Worm (Caenorhabditis elegans) whole organism, L4 larva: ENCODE results near the gene Y67D2.2.

ENCODE experiments used
- D1046.2 ChIP-seq: fragments of 200-800 bp; sonication (Bioruptor generic); IDR thresholded peaks from 2 replicates; pipeline ENCODE4 v1.3.6; 2022; ENCODE audit warnings: missing genetic modification characterization, missing compliant biosample characterization
- F26F4.8 ChIP-seq: fragments of 200-800 bp; sonication (Bioruptor generic); conservative IDR thresholded peaks from 2 replicates; pipeline ENCODE4 v1.3.6; 2022; ENCODE audit warnings: missing genetic modification characterization, missing compliant biosample characterization
- F44E2.7 ChIP-seq: fragments of 200-800 bp; sonication (Bioruptor generic); IDR thresholded peaks from 2 replicates; pipeline ENCODE4 v2.1.2; 2022; ENCODE audit warnings: missing genetic modification characterization, missing compliant biosample characterization
- T20F7.1 ChIP-seq: fragments of 200-800 bp; sonication (Bioruptor generic); optimal IDR thresholded peaks from 2 replicates; lab custom pipeline; 2018; ENCODE audit warnings: mild to moderate bottlenecking, missing genetic modification characterization, missing compliant biosample characterization
- Y105C5A.15 ChIP-seq: fragments of 200-800 bp; sonication (Bioruptor generic); IDR thresholded peaks from 2 replicates; pipeline ENCODE4 v1.3.6; 2022; ENCODE audit warnings: missing genetic modification characterization, missing compliant biosample characterization
- Y48G9A.11 ChIP-seq: fragments of 200-800 bp; sonication (Bioruptor generic); IDR thresholded peaks from 2 replicates; pipeline ENCODE4 v1.3.6; 2022; ENCODE audit warnings: missing genetic modification reagents, missing genetic modification characterization, missing compliant biosample characterization
- Y5F2A.4 ChIP-seq: fragments of 200-800 bp; sonication (Bioruptor generic); optimal IDR thresholded peaks from 2 replicates; lab custom pipeline; 2018; ENCODE audit warnings: mild to moderate bottlenecking, missing genetic modification characterization, missing compliant biosample characterization
- arid-1 ChIP-seq: fragments of 200-800 bp; sonication (Bioruptor generic); conservative IDR thresholded peaks from 2 replicates; pipeline ENCODE4 v1.3.6; 2022; ENCODE audit warnings: missing genetic modification reagents, missing genetic modification characterization, missing compliant biosample characterization
- ceh-62 ChIP-seq: sonication (generic microtip); optimal IDR thresholded peaks from 2 replicates; lab custom pipeline; 2017; ENCODE audit warnings: missing biosample characterization, missing genetic modification characterization
- ceh-82 ChIP-seq: sonication (generic microtip); optimal IDR thresholded peaks from 2 replicates; lab custom pipeline; 2017; ENCODE audit warnings: missing biosample characterization, missing genetic modification characterization
- daf-16 ChIP-seq, 3 experiments: sonication (generic microtip); optimal IDR thresholded peaks; 2 replicates each; lab custom pipeline; 2016 to 2017; ENCODE audit warnings: missing genetic modification characterization in 3 of 3, missing genetic modification reagents in 3 of 3, mild to moderate bottlenecking in 2 of 3, missing compliant biosample characterization in 2 of 3, missing biosample characterization in 1 of 3, moderate library complexity in 1 of 3
- daf-8 ChIP-seq: fragments of 200-800 bp; sonication (Bioruptor generic); IDR thresholded peaks from 2 replicates; pipeline ENCODE4 v1.3.6; 2022; ENCODE audit warnings: missing genetic modification characterization, missing compliant biosample characterization
- dmd-6 ChIP-seq: fragments of 200-800 bp; sonication (Bioruptor generic); IDR thresholded peaks from 2 replicates; pipeline ENCODE4 v1.3.6; 2022; ENCODE audit warnings: missing genetic modification reagents, missing genetic modification characterization, missing compliant biosample characterization
- dve-1 ChIP-seq: sonication (generic microtip); optimal IDR thresholded peaks from 2 replicates; lab custom pipeline; 2017; ENCODE audit warnings: antibody characterized with exemption, mild to moderate bottlenecking, missing genetic modification characterization, missing compliant biosample characterization; ENCODE audit not compliant: insufficient read depth
- egl-27 ChIP-seq: sonication (generic microtip); optimal IDR thresholded peaks from 3 replicates; lab custom pipeline; 2017; ENCODE audit warnings: missing biosample characterization, missing genetic modification reagents, missing genetic modification characterization
- egl-43 ChIP-seq: fragments of 200-800 bp; sonication (Bioruptor generic); IDR thresholded peaks from 2 replicates; pipeline ENCODE4 v1.3.6; 2022; ENCODE audit warnings: missing genetic modification reagents, missing genetic modification characterization, missing compliant biosample characterization
- fkh-10 ChIP-seq: fragments of 150-350 bp; optimal IDR thresholded peaks from 2 replicates; lab custom pipeline; 2014; ENCODE audit warnings: missing biosample characterization, missing genetic modification reagents, missing genetic modification characterization
- hlh-11 ChIP-seq: fragments of 200-800 bp; sonication (Bioruptor generic); optimal IDR thresholded peaks from 2 replicates; lab custom pipeline; 2018; ENCODE audit warnings: mild to moderate bottlenecking, missing genetic modification characterization, missing compliant biosample characterization
- hlh-30 ChIP-seq: sonication (generic microtip); optimal IDR thresholded peaks from 2 replicates; lab custom pipeline; 2017; ENCODE audit warnings: antibody characterized with exemption, mild to moderate bottlenecking, missing genetic modification characterization, missing compliant biosample characterization; ENCODE audit not compliant: insufficient read depth
- jun-1 ChIP-seq: fragments of 150-350 bp; optimal IDR thresholded peaks from 2 replicates; lab custom pipeline; 2014; ENCODE audit warnings: missing biosample characterization, missing genetic modification reagents, missing genetic modification characterization
- lin-13 ChIP-seq: fragments of 150-350 bp; optimal IDR thresholded peaks from 2 replicates; lab custom pipeline; 2014; ENCODE audit warnings: missing biosample characterization, missing genetic modification reagents, missing genetic modification characterization
- lin-15B ChIP-seq: fragments of 150-350 bp; sonication (generic microtip); optimal IDR thresholded peaks from 3 replicates; lab custom pipeline; 2014; ENCODE audit warnings: missing biosample characterization, missing genetic modification characterization
- lin-29 ChIP-seq: fragments of 200-800 bp; sonication (Bioruptor generic); IDR thresholded peaks from 2 replicates; pipeline ENCODE4 v1.3.6; 2022; ENCODE audit warnings: missing genetic modification reagents, missing genetic modification characterization, missing compliant biosample characterization
- lin-38 ChIP-seq: fragments of 200-800 bp; sonication (Bioruptor generic); IDR thresholded peaks from 2 replicates; pipeline ENCODE4 v1.3.6; 2022; ENCODE audit warnings: missing genetic modification reagents, missing genetic modification characterization, missing compliant biosample characterization
- lin-39 ChIP-seq: fragments of 150-350 bp; optimal IDR thresholded peaks from 2 replicates; lab custom pipeline; 2014; ENCODE audit warnings: missing biosample characterization, missing genetic modification reagents, missing genetic modification characterization
- lir-3 ChIP-seq: sonication (generic microtip); optimal IDR thresholded peaks from 2 replicates; lab custom pipeline; 2016; ENCODE audit warnings: mild to moderate bottlenecking, missing genetic modification characterization, missing compliant biosample characterization
- mdl-1 ChIP-seq, 2 experiments: fragments of 150-350 bp in 1 of 2; sonication (generic microtip) in 1 of 2; optimal IDR thresholded peaks; 2 replicates each; lab custom pipeline; 2014 to 2017; ENCODE audit warnings: missing biosample characterization in 2 of 2, missing genetic modification characterization in 2 of 2
- mxl-3 ChIP-seq: fragments of 200-800 bp; sonication (Bioruptor generic); optimal IDR thresholded peaks from 2 replicates; lab custom pipeline; 2018; ENCODE audit warnings: mild to moderate bottlenecking, missing genetic modification characterization, missing compliant biosample characterization
- nhr-10 ChIP-seq: fragments of 150-350 bp; optimal IDR thresholded peaks from 2 replicates; lab custom pipeline; 2014; ENCODE audit warnings: missing biosample characterization, missing genetic modification characterization
- nhr-25 ChIP-seq: sonication (generic microtip); optimal IDR thresholded peaks from 2 replicates; lab custom pipeline; 2017; ENCODE audit warnings: missing genetic modification characterization, mild to moderate bottlenecking, missing compliant biosample characterization, antibody characterized with exemption, moderate library complexity, borderline replicate concordance; ENCODE audit not compliant: insufficient read depth
- nhr-28 ChIP-seq: fragments of 150-350 bp; optimal IDR thresholded peaks from 2 replicates; lab custom pipeline; 2014; ENCODE audit warnings: missing biosample characterization, missing genetic modification characterization
- nhr-41 ChIP-seq: fragments of 200-800 bp; sonication (Bioruptor generic); IDR thresholded peaks from 2 replicates; pipeline ENCODE4 v1.3.6; 2022; ENCODE audit warnings: missing genetic modification reagents, missing genetic modification characterization, missing compliant biosample characterization
- nhr-48 ChIP-seq: sonication (generic microtip); optimal IDR thresholded peaks from 2 replicates; lab custom pipeline; 2016; ENCODE audit warnings: mild to moderate bottlenecking, missing genetic modification characterization, missing compliant biosample characterization
- nhr-6 ChIP-seq: fragments of 150-350 bp; optimal IDR thresholded peaks from 2 replicates; lab custom pipeline; 2014; ENCODE audit warnings: missing biosample characterization, missing genetic modification characterization
- nhr-77 ChIP-seq: fragments of 150-350 bp; optimal IDR thresholded peaks from 2 replicates; lab custom pipeline; 2014; ENCODE audit warnings: missing biosample characterization, missing genetic modification characterization
- pha-4 ChIP-seq, 2 experiments: fragments of 150-350 bp in 1 of 2; fragments of 200-800 bp in 1 of 2; sonication (Bioruptor generic) in 1 of 2; IDR thresholded peaks in 1 of 2; optimal IDR thresholded peaks in 1 of 2; 2 replicates each; pipeline versions ENCODE4 v1.3.6 to Lab custom; 2014 to 2022; ENCODE audit warnings: missing genetic modification characterization in 2 of 2, missing genetic modification reagents in 2 of 2, missing biosample characterization in 1 of 2, missing compliant biosample characterization in 1 of 2
- php-3 ChIP-seq: fragments of 200-800 bp; sonication (Bioruptor generic); IDR thresholded peaks from 2 replicates; pipeline ENCODE4 v1.3.6; 2022; ENCODE audit warnings: missing genetic modification reagents, missing genetic modification characterization, missing compliant biosample characterization
- pqm-1 ChIP-seq: sonication (generic microtip); optimal IDR thresholded peaks from 2 replicates; lab custom pipeline; 2017; ENCODE audit warnings: missing biosample characterization, missing genetic modification characterization
- set-16 ChIP-seq: fragments of 200-800 bp; sonication (Bioruptor generic); IDR thresholded peaks from 2 replicates; pipeline ENCODE4 v1.3.6; 2022; ENCODE audit warnings: missing genetic modification reagents, missing genetic modification characterization, missing compliant biosample characterization
- tag-97 ChIP-seq: fragments of 200-800 bp; sonication (Bioruptor generic); IDR thresholded peaks from 2 replicates; pipeline ENCODE4 v1.3.6; 2022; ENCODE audit warnings: missing genetic modification characterization, missing compliant biosample characterization
- tra-1 ChIP-seq: fragments of 200-800 bp; sonication (Bioruptor generic); IDR thresholded peaks from 2 replicates; pipeline ENCODE4 v1.3.6; 2022; ENCODE audit warnings: missing genetic modification reagents, missing genetic modification characterization, missing compliant biosample characterization
- unc-39 ChIP-seq: sonication (generic microtip); optimal IDR thresholded peaks from 2 replicates; lab custom pipeline; 2017; ENCODE audit warnings: missing biosample characterization, missing genetic modification characterization
- vab-7 ChIP-seq: fragments of 200-800 bp; sonication (Bioruptor generic); IDR thresholded peaks from 2 replicates; pipeline ENCODE4 v1.3.6; 2022; ENCODE audit warnings: missing genetic modification reagents, missing genetic modification characterization, missing compliant biosample characterization
- zag-1 ChIP-seq: fragments of 150-350 bp; optimal IDR thresholded peaks from 2 replicates; lab custom pipeline; 2014; ENCODE audit warnings: missing biosample characterization, missing genetic modification characterization
- zfp-2 ChIP-seq: sonication (generic microtip); optimal IDR thresholded peaks from 2 replicates; lab custom pipeline; 2016; ENCODE audit warnings: mild to moderate bottlenecking, missing genetic modification characterization, missing compliant biosample characterization
- zfp-3 ChIP-seq: fragments of 200-800 bp; sonication (Bioruptor generic); conservative IDR thresholded peaks from 2 replicates; pipeline ENCODE4 v1.3.6; 2022; ENCODE audit warnings: missing genetic modification reagents, missing genetic modification characterization, missing compliant biosample characterization

The Y67D2.2 gene

DNA sequence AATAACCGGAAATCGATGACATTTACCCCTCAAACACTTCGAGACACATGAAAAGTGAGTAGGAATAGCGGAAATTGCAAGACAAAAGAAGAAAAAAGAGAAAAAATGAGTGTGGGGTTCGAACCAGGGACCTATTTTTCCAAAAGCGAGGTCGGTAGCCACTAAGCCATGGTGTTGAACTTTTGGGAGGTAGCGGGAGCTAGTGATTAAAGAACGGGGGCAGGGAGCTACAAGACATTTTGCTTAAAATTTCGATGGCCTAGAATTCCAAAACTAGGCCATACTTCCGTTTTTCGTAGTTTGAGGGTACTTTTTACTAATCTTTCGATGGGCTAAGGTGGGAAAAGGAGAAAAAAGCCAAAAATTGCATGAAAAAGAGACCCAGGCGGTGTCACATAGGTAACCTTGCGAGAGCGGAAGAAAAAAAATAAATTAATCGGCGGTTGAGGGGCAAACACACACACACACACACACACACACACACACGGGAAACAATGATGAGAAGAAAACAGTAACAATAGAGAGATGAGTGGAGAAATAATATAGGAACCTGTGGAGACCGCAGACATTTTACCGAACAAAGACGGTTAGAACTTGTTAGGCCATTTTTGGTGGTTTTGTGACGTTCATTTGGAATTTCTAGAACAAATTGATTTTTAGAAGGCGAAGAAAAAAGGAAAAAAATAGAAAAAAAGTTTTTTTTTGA, 43.0 kb downstream of the Y67D2.2 start (continued):
- TF ChIP-seq D1046.2 (GFP tag; lab: Robert Waterston, UW), result peak; percentile 78
- peak; percentile 70 for TF ChIP-seq lir-3 (tag; lab: Kevin White, UChicago)
- TF ChIP-seq hlh-30, result no peak
- no peak for TF ChIP-seq zfp-2
- TF ChIP-seq T20F7.1 (GFP tag; lab: Kevin White, UChicago), result peak; percentile 35
- TF ChIP-seq daf-16 (GFP tag; optimal IDR thresholded peaks at IDR 0.05; lab: Kevin White, UChicago), result peak; percentile 22 to 79
- peak; percentile 15 for TF ChIP-seq daf-16 (tag; optimal IDR thresholded peaks at IDR 0.05; lab: Kevin White, UChicago)
- TF ChIP-seq pqm-1 (tag; lab: Kevin White, UChicago), result no peak
- TF ChIP-seq unc-39, result no peak
- TF ChIP-seq pha-4 (GFP tag; IDR thresholded peaks at IDR 0.05; lab: Robert Waterston, UW), result peak; percentile 93
- TF ChIP-seq pha-4 (tag; optimal IDR thresholded peaks at IDR 0.05; lab: Kevin White, UChicago), result no peak
- no peak for TF ChIP-seq set-16 (GFP tag; lab: Robert Waterston, UW)
- 0 out of 2 replicates have a peak, but pooled peaks have one; percentile 84 for TF ChIP-seq daf-8 (GFP tag; lab: Robert Waterston, UW)
- TF ChIP-seq lin-29, result 0 out of 2 replicates have a peak, but pooled peaks have one; percentile 47

DNA sequence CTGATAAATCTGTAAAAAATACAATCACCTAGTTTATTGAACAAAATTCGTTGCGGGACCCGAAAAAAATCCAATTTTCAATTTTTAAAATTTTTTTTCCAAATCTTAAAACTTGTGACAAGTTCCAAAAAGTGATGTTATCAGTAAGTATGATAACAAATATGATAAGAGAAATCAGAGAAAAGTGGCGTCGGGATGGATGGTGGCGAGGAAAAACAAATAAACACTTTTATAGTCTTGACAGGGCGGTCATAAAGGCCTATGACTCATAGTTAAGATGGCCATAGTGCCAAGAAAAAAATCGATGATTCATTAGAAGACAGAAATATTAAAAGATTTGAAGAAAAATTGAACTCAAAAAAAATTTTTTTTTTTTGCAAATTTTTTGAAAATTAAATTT, 44.1 kb downstream of the Y67D2.2 start:
- TF ChIP-seq pha-4 (GFP tag; IDR thresholded peaks at IDR 0.05; lab: Robert Waterston, UW) (no peak), pha-4 (tag; optimal IDR thresholded peaks at IDR 0.05; lab: Kevin White, UChicago) (peak; percentile 20), hlh-11 (tag; lab: Kevin White, UChicago) (peak; percentile 37), Y105C5A.15 (GFP tag; lab: Robert Waterston, UW) (no peak), F26F4.8 (GFP tag; lab: Robert Waterston, UW) (no peak), nhr-48 (tag; lab: Kevin White, UChicago) (no peak), dve-1 (tag; lab: Kevin White, UChicago) (peak; percentile 81), php-3 (GFP tag; lab: Robert Waterston, UW) (peak; percentile 84), tag-97 (GFP tag; lab: Robert Waterston, UW) (no peak), lin-13 (peak; percentile 44), mxl-3 (GFP tag; lab: Kevin White, UChicago) (no peak), arid-1 (GFP tag; lab: Robert Waterston, UW) (no peak), ceh-62 (tag; lab: Kevin White, UChicago) (no peak), set-16 (GFP tag; lab: Robert Waterston, UW) (no peak), zag-1 (tag; lab: Kevin White, UChicago) (no peak), nhr-10 (tag; lab: Kevin White, UChicago) (no peak), dmd-6 (GFP tag; lab: Robert Waterston, UW) (peak; percentile 47), lin-39 (tag; lab: Kevin White, UChicago) (no peak), lin-15B (tag; lab: Kevin White, UChicago) (no peak), lin-38 (GFP tag; lab: Robert Waterston, UW) (no peak), nhr-6 (tag; lab: Kevin White, UChicago) (peak; percentile 44), F44E2.7 (no peak), tra-1 (GFP tag; lab: Robert Waterston, UW) (0 out of 2 replicates have a peak, but pooled peaks have one; percentile 20), fkh-10 (GFP tag; lab: Kevin White, UChicago) (no peak), mdl-1 (tag; optimal IDR thresholded peaks at IDR 0.05; lab: Kevin White, UChicago) (no peak), nhr-41 (GFP tag; lab: Robert Waterston, UW) (no peak), nhr-25 (tag; lab: Kevin White, UChicago) (no peak), jun-1 (tag; lab: Kevin White, UChicago) (no peak), egl-27 (tag; lab: Kevin White, UChicago) (no peak), pqm-1 (tag; lab: Kevin White, UChicago) (peak; percentile 67), nhr-77 (tag; lab: Kevin White, UChicago) (peak; percentile 38), egl-43 (GFP tag; lab: Robert Waterston, UW) (no peak), daf-16 (GFP tag; optimal IDR thresholded peaks at IDR 0.05; lab: Kevin White, UChicago) (no peak), daf-16 (tag; optimal IDR thresholded peaks at IDR 0.05; lab: Kevin White, UChicago) (peak; percentile 93), ceh-82 (tag; lab: Kevin White, UChicago) (no peak), Y5F2A.4 (no peak), T20F7.1 (GFP tag; lab: Kevin White, UChicago) (peak; percentile 9), Y48G9A.11 (GFP tag; lab: Robert Waterston, UW) (no peak), vab-7 (no peak), zfp-3 (GFP tag; lab: Robert Waterston, UW) (no peak), nhr-28 (peak; percentile 83), hlh-30 (peak; percentile 50)
